Worm (Caenorhabditis elegans) whole organism, L4 larva: ENCODE results near the gene pqn-37.
A peak's percentile ranks its signal among the peaks of the same experiment; 100 is the strongest.

Source experiments
- F10B5.3 ChIP-seq: sonication (generic microtip); optimal IDR thresholded peaks from 2 replicates; lab custom pipeline; 2016; ENCODE audit warnings: mild to moderate bottlenecking, missing genetic modification characterization, missing compliant biosample characterization
- F37D6.2 ChIP-seq: sonication (generic microtip); optimal IDR thresholded peaks from 2 replicates; lab custom pipeline; 2016; ENCODE audit warnings: mild to moderate bottlenecking, missing genetic modification characterization, missing compliant biosample characterization
- F49E8.2 ChIP-seq: sonication (generic microtip); optimal IDR thresholded peaks from 2 replicates; lab custom pipeline; 2016; ENCODE audit warnings: missing compliant biosample characterization, mild to moderate bottlenecking, missing genetic modification characterization, borderline replicate concordance
- R02D3.7 ChIP-seq: fragments of 150-350 bp; sonication (generic microtip); optimal IDR thresholded peaks from 3 replicates; lab custom pipeline; 2014; ENCODE audit warnings: missing biosample characterization, missing genetic modification characterization
- T26A8.4 ChIP-seq: fragments of 200-800 bp; sonication (Bioruptor generic); IDR thresholded peaks from 2 replicates; pipeline ENCODE4 v1.3.6; 2022; ENCODE audit warnings: missing genetic modification characterization, missing compliant biosample characterization
- Y48G9A.11 ChIP-seq: fragments of 200-800 bp; sonication (Bioruptor generic); IDR thresholded peaks from 2 replicates; pipeline ENCODE4 v1.3.6; 2022; ENCODE audit warnings: missing genetic modification reagents, missing genetic modification characterization, missing compliant biosample characterization
- ZK337.2 ChIP-seq: fragments of 200-800 bp; sonication (Bioruptor generic); IDR thresholded peaks from 2 replicates; pipeline ENCODE4 v1.3.6; 2022; ENCODE audit warnings: missing genetic modification reagents, missing genetic modification characterization, missing compliant biosample characterization
- ZK546.5 ChIP-seq, 2 experiments: sonication (generic microtip); optimal IDR thresholded peaks; 2 replicates each; lab custom pipeline; 2017; ENCODE audit warnings: missing biosample characterization in 2 of 2, missing genetic modification characterization in 2 of 2
- attf-4 ChIP-seq: sonication (generic microtip); optimal IDR thresholded peaks from 3 replicates; lab custom pipeline; 2017; ENCODE audit warnings: missing biosample characterization, missing genetic modification characterization
- daf-16 ChIP-seq, 3 experiments: sonication (generic microtip); optimal IDR thresholded peaks; 2 replicates each; lab custom pipeline; 2016 to 2017; ENCODE audit warnings: missing genetic modification characterization in 3 of 3, missing genetic modification reagents in 3 of 3, mild to moderate bottlenecking in 2 of 3, missing compliant biosample characterization in 2 of 3, missing biosample characterization in 1 of 3, moderate library complexity in 1 of 3
- daf-19 ChIP-seq: fragments of 200-800 bp; sonication (Bioruptor generic); conservative IDR thresholded peaks from 2 replicates; pipeline ENCODE4 v1.3.6; 2022; ENCODE audit warnings: missing genetic modification characterization, missing compliant biosample characterization
- daf-8 ChIP-seq: fragments of 200-800 bp; sonication (Bioruptor generic); IDR thresholded peaks from 2 replicates; pipeline ENCODE4 v1.3.6; 2022; ENCODE audit warnings: missing genetic modification characterization, missing compliant biosample characterization
- dmd-8 ChIP-seq: fragments of 200-800 bp; sonication (Bioruptor generic); IDR thresholded peaks from 2 replicates; pipeline ENCODE4 v1.3.6; 2022; ENCODE audit warnings: missing genetic modification characterization, missing compliant biosample characterization
- dmd-9 ChIP-seq: fragments of 200-800 bp; sonication (Bioruptor generic); IDR thresholded peaks from 2 replicates; pipeline ENCODE4 v1.3.6; 2022; ENCODE audit warnings: missing genetic modification reagents, missing genetic modification characterization, missing compliant biosample characterization
- egl-43 ChIP-seq: fragments of 200-800 bp; sonication (Bioruptor generic); IDR thresholded peaks from 2 replicates; pipeline ENCODE4 v1.3.6; 2022; ENCODE audit warnings: missing genetic modification reagents, missing genetic modification characterization, missing compliant biosample characterization
- fkh-10 ChIP-seq: fragments of 150-350 bp; optimal IDR thresholded peaks from 2 replicates; lab custom pipeline; 2014; ENCODE audit warnings: missing biosample characterization, missing genetic modification reagents, missing genetic modification characterization
- hif-1 ChIP-seq, 2 experiments: sonication (generic microtip); optimal IDR thresholded peaks; 2 replicates each; lab custom pipeline; 2016 to 2017; ENCODE audit warnings: missing compliant biosample characterization in 2 of 2, missing genetic modification characterization in 2 of 2, missing genetic modification reagents in 2 of 2, missing genotype in 2 of 2, mild to moderate bottlenecking in 1 of 2
- hlh-30 ChIP-seq: sonication (generic microtip); optimal IDR thresholded peaks from 2 replicates; lab custom pipeline; 2017; ENCODE audit warnings: antibody characterized with exemption, mild to moderate bottlenecking, missing genetic modification characterization, missing compliant biosample characterization; ENCODE audit not compliant: insufficient read depth
- lin-1 ChIP-seq: fragments of 200-800 bp; sonication (Bioruptor generic); IDR thresholded peaks from 2 replicates; pipeline ENCODE4 v1.3.6; 2022; ENCODE audit warnings: missing genetic modification reagents, missing genetic modification characterization, missing compliant biosample characterization
- lin-15B ChIP-seq: fragments of 150-350 bp; sonication (generic microtip); optimal IDR thresholded peaks from 3 replicates; lab custom pipeline; 2014; ENCODE audit warnings: missing biosample characterization, missing genetic modification characterization
- lir-3 ChIP-seq: sonication (generic microtip); optimal IDR thresholded peaks from 2 replicates; lab custom pipeline; 2016; ENCODE audit warnings: mild to moderate bottlenecking, missing genetic modification characterization, missing compliant biosample characterization
- madf-5 ChIP-seq, 2 experiments: fragments of 200-800 bp; sonication (Bioruptor generic); IDR thresholded peaks; 2 replicates each; pipeline ENCODE4 v1.3.6; 2022; ENCODE audit warnings: missing compliant biosample characterization in 2 of 2, missing genetic modification characterization in 2 of 2
- mdl-1 ChIP-seq, 2 experiments: fragments of 150-350 bp in 1 of 2; sonication (generic microtip) in 1 of 2; optimal IDR thresholded peaks; 2 replicates each; lab custom pipeline; 2014 to 2017; ENCODE audit warnings: missing biosample characterization in 2 of 2, missing genetic modification characterization in 2 of 2
- mdt-29 ChIP-seq: fragments of 200-800 bp; sonication (Bioruptor generic); IDR thresholded peaks from 2 replicates; pipeline ENCODE4 v1.3.6; 2022; ENCODE audit warnings: missing genetic modification reagents, missing genetic modification characterization, missing compliant biosample characterization
- mep-1 ChIP-seq: fragments of 150-350 bp; sonication (generic microtip); optimal IDR thresholded peaks from 3 replicates; lab custom pipeline; 2014; ENCODE audit warnings: missing biosample characterization, missing genetic modification characterization
- mes-2 ChIP-seq: sonication (generic microtip); optimal IDR thresholded peaks from 2 replicates; lab custom pipeline; 2016; ENCODE audit warnings: missing genotype, mild to moderate bottlenecking, missing genetic modification characterization, missing compliant biosample characterization; ENCODE audit not compliant: poor library complexity, severe bottlenecking
- mxl-2 ChIP-seq: fragments of 200-800 bp; sonication (Bioruptor generic); conservative IDR thresholded peaks from 2 replicates; pipeline ENCODE4 v1.3.6; 2022; ENCODE audit warnings: missing genetic modification reagents, missing genetic modification characterization, missing compliant biosample characterization
- mxl-3 ChIP-seq: fragments of 200-800 bp; sonication (Bioruptor generic); optimal IDR thresholded peaks from 2 replicates; lab custom pipeline; 2018; ENCODE audit warnings: mild to moderate bottlenecking, missing genetic modification characterization, missing compliant biosample characterization
- nhr-10 ChIP-seq: fragments of 150-350 bp; optimal IDR thresholded peaks from 2 replicates; lab custom pipeline; 2014; ENCODE audit warnings: missing biosample characterization, missing genetic modification characterization
- nhr-111 ChIP-seq: fragments of 200-800 bp; sonication (Bioruptor generic); optimal IDR thresholded peaks from 2 replicates; lab custom pipeline; 2018; ENCODE audit warnings: mild to moderate bottlenecking, missing genetic modification characterization, missing compliant biosample characterization
- nhr-237 ChIP-seq: sonication (generic microtip); optimal IDR thresholded peaks from 2 replicates; lab custom pipeline; 2017; ENCODE audit warnings: missing biosample characterization, missing genetic modification characterization
- nhr-41 ChIP-seq: fragments of 200-800 bp; sonication (Bioruptor generic); IDR thresholded peaks from 2 replicates; pipeline ENCODE4 v1.3.6; 2022; ENCODE audit warnings: missing genetic modification reagents, missing genetic modification characterization, missing compliant biosample characterization
- php-3 ChIP-seq: fragments of 200-800 bp; sonication (Bioruptor generic); IDR thresholded peaks from 2 replicates; pipeline ENCODE4 v1.3.6; 2022; ENCODE audit warnings: missing genetic modification reagents, missing genetic modification characterization, missing compliant biosample characterization
- pqm-1 ChIP-seq: sonication (generic microtip); optimal IDR thresholded peaks from 2 replicates; lab custom pipeline; 2017; ENCODE audit warnings: missing biosample characterization, missing genetic modification characterization
- snpc-4 ChIP-seq: fragments of 150-350 bp; optimal IDR thresholded peaks from 2 replicates; lab custom pipeline; 2014; ENCODE audit warnings: missing biosample characterization, missing genetic modification characterization
- spr-3 ChIP-seq: fragments of 200-800 bp; sonication (Bioruptor generic); optimal IDR thresholded peaks from 2 replicates; lab custom pipeline; 2018; ENCODE audit warnings: mild to moderate bottlenecking, missing genetic modification characterization, missing compliant biosample characterization
- tra-1 ChIP-seq: fragments of 200-800 bp; sonication (Bioruptor generic); IDR thresholded peaks from 2 replicates; pipeline ENCODE4 v1.3.6; 2022; ENCODE audit warnings: missing genetic modification reagents, missing genetic modification characterization, missing compliant biosample characterization
- unc-39 ChIP-seq: sonication (generic microtip); optimal IDR thresholded peaks from 2 replicates; lab custom pipeline; 2017; ENCODE audit warnings: missing biosample characterization, missing genetic modification characterization
- unc-62 ChIP-seq, 3 experiments: fragments of 150-350 bp in 1 of 3; sonication (generic microtip); optimal IDR thresholded peaks in 2 of 3; peaks in 1 of 3; 1 replicate in 1 of 3; 2 replicates in 2 of 3; lab custom pipeline; 2014 to 2017; ENCODE audit warnings: missing biosample characterization in 3 of 3, missing genetic modification characterization in 3 of 3, missing genetic modification reagents in 3 of 3, missing genotype in 1 of 3
- zag-1 ChIP-seq: fragments of 150-350 bp; optimal IDR thresholded peaks from 2 replicates; lab custom pipeline; 2014; ENCODE audit warnings: missing biosample characterization, missing genetic modification characterization
- zfp-2 ChIP-seq: sonication (generic microtip); optimal IDR thresholded peaks from 2 replicates; lab custom pipeline; 2016; ENCODE audit warnings: mild to moderate bottlenecking, missing genetic modification characterization, missing compliant biosample characterization
- zip-2 ChIP-seq: fragments of 150-350 bp; optimal IDR thresholded peaks from 2 replicates; lab custom pipeline; 2014; ENCODE audit warnings: missing biosample characterization, missing genetic modification characterization

Gene pqn-37

DNA sequence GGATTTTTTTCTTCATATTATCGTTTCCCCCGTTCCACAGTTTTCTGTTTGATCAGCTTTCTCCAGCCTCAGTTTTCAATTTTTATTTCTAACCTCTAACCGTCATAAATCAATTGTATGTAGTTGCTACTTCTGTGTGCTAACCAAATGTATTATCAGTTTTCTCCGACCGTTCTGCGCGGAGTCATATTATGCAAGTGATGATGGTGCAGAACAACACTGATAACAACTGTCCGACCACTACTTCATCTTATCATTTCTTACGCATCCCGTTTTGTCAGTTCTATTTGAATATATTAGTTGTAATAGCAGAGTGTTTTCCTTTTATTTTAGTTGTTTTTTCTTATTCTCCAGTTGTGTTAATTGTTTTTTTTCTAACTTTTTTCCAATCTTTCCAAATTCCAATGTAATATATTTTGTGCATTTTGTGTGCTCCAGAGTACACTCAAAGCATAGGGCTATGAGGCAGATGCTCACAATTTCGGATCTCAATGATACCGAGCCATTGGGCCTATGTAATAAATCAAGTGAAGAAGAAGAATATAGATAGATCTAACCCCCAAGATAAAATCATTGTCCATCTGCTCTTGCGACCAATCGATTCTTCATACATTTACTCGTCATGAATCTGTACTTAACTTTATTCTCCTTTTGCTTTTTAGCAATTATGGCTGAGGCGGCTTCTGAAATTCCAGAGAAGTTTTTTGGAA, 6.6 kb upstream of the pqn-37 start, which contains the start of gene lbp-3 (continued):
- TF ChIP-seq mxl-3 (GFP tag; lab: Kevin White, UChicago) (no peak), F49E8.2 (tag; lab: Kevin White, UChicago) (no peak), ZK546.5 (tag; optimal IDR thresholded peaks at IDR 0.05; lab: Kevin White, UChicago) (no peak), pqm-1 (peak; percentile 98), unc-62 (GFP tag; optimal IDR thresholded peaks at IDR 0.05 in 1 of 2; lab: Kevin White, UChicago) (peak in 1 of 2 experiments; percentile 86), unc-62 (tag; optimal IDR thresholded peaks at IDR 0.05; lab: Kevin White, UChicago) (no peak), nhr-237 (tag; lab: Kevin White, UChicago) (no peak), mes-2 (tag; lab: Kevin White, UChicago) (no peak), zag-1 (tag; lab: Kevin White, UChicago) (no peak), lir-3 (no peak), daf-8 (no peak), lin-1 (GFP tag; lab: Robert Waterston, UW) (peak; percentile 61; the same call in 1 of the 2 replicates), R02D3.7 (tag; lab: Kevin White, UChicago) (no peak), ZK337.2 (GFP tag; lab: Robert Waterston, UW) (no peak), zfp-2 (no peak), mep-1 (tag; lab: Kevin White, UChicago) (peak; percentile 24), F10B5.3 (tag; lab: Kevin White, UChicago) (no peak), T26A8.4 (GFP tag; lab: Robert Waterston, UW) (no peak), dmd-8 (GFP tag; lab: Robert Waterston, UW) (no peak), F37D6.2 (tag; lab: Kevin White, UChicago) (no peak), mdl-1 (tag; optimal IDR thresholded peaks at IDR 0.05; lab: Kevin White, UChicago) (peak in 1 of 2 experiments; percentile 2), php-3 (GFP tag; lab: Robert Waterston, UW) (peak; percentile 52; the same call in 1 of the 2 replicates), nhr-10 (tag; lab: Kevin White, UChicago) (no peak), nhr-111 (GFP tag; lab: Kevin White, UChicago) (no peak), mdt-29 (GFP tag; lab: Robert Waterston, UW) (no peak), mxl-2 (no peak), daf-19 (GFP tag; lab: Robert Waterston, UW) (no peak), spr-3 (no peak), zip-2 (tag; lab: Kevin White, UChicago) (no peak), hlh-30 (tag; lab: Kevin White, UChicago) (peak; percentile 44), lin-15B (tag; lab: Kevin White, UChicago) (no peak)

DNA sequence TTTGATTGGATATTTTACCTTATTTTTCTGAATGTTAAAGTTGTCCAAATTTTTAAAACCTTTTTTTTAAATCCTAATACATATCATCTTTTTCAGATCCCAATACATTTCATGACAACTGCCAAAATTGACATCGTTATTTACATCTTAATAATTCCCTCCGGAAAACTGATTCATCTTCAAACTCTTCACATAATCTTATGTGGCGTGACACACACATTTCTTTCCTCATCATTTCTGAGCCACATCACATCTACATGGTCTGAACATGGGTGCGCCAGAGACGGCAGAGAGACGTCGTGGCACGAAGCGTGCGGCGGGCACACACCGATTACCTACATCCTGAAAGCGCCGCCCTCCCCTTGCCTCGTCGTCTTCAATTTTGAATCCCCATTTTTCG, 2.2 kb upstream of the pqn-37 start, which contains the start of gene tba-9:
Gene tba-9, plus strand, starts transcription at position 301 of the 400 bp plus-strand sequence.
- TF ChIP-seq snpc-4 (tag; lab: Kevin White, UChicago) = no peak
- no peak for TF ChIP-seq Y48G9A.11 (GFP tag; lab: Robert Waterston, UW)
- no peak for TF ChIP-seq egl-43
- TF ChIP-seq daf-16 (GFP tag; optimal IDR thresholded peaks at IDR 0.05; lab: Kevin White, UChicago) = no peak
- no peak for TF ChIP-seq daf-16 (tag; optimal IDR thresholded peaks at IDR 0.05; lab: Kevin White, UChicago)
- no peak for TF ChIP-seq fkh-10 (GFP tag; lab: Kevin White, UChicago)
- TF ChIP-seq dmd-9 (GFP tag; lab: Robert Waterston, UW) = no peak
- TF ChIP-seq hif-1 (tag; optimal IDR thresholded peaks at IDR 0.05; lab: Kevin White, UChicago) = no peak
- no peak for TF ChIP-seq unc-39
- no peak for TF ChIP-seq nhr-41
- TF ChIP-seq attf-4 (tag; lab: Kevin White, UChicago) = no peak
- no peak for TF ChIP-seq mxl-3 (GFP tag; lab: Kevin White, UChicago)
- no peak for TF ChIP-seq tra-1
- no peak for TF ChIP-seq ZK337.2 (GFP tag; lab: Robert Waterston, UW)
- TF ChIP-seq madf-5 (GFP tag; IDR thresholded peaks at IDR 0.05; lab: Robert Waterston, UW) = no peak
